Fruit fly (Drosophila melanogaster): ENCODE data around the gene Srg1.

The Srg1 gene

DNA sequence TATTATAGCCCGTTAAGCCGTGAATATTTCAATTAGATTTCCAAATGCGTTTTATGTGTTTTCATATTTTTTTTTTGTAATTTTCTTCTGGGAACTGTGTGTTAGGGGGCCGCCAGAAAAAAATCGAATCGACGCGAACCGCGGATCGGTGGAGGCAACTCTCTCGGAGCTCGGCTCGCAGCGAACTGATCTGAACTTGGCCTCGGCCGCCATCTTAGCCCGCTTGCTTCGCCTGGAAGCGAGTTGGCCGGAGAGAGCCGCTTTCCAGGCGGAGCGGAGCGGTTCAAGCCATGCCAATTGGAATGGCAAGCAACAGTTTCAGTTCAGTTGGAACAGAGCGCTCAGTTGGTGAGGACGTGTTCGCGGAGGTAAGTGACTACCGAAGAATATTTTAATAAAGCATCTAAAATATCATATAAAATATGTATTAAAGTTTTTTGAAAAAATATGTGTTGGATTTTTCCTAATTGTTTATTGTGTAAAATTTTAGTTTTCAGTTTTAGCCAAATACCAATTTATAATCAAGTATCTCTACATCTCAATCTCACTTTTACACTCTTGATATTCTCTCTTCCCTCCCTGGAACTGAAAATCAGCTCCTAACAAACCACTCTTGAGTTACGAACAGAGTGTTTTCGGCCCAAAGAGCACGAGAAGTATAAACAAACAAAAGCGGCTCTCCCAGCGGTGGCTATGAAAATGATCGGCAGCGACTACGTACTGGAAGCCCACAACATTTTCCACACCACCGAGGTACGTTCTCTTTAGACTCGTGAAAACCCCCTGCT is 30.1 kb upstream of the Srg1 start, which contains the start of the genes CG31121 and CG11069 (continued):
- no peak for TF ChIP-seq ATbp (GFP tag; optimal IDR thresholded peaks at IDR 0.05)
- no peak for TF ChIP-seq CG10321 (GFP tag; IDR thresholded peaks at IDR 0.05)
- TF ChIP-seq slou (GFP tag; optimal IDR thresholded peaks at IDR 0.05), result no peak
- no peak for TF ChIP-seq pita (GFP tag; optimal IDR thresholded peaks at IDR 0.05)
- peak; percentile 80 for TF ChIP-seq Jarid2 (GFP tag; optimal IDR thresholded peaks at IDR 0.05)
- no peak for TF ChIP-seq Nf-YA (GFP tag; IDR thresholded peaks at IDR 0.05)
- no peak for TF ChIP-seq Hand (GFP tag; optimal IDR thresholded peaks at IDR 0.05)
- TF ChIP-seq CG34422 (GFP tag; IDR thresholded peaks at IDR 0.05), result 0 out of 3 replicates have a peak, but pooled peaks have one; percentile 9
- TF ChIP-seq gfzf (GFP tag; optimal IDR thresholded peaks at IDR 0.05), result no peak
- TF ChIP-seq gce (GFP tag; IDR thresholded peaks at IDR 0.05), result peak; percentile 12; the same call in 1 of the 3 replicates
- no peak for TF ChIP-seq Stat92E (GFP tag; optimal IDR thresholded peaks at IDR 0.05)
- no peak for TF ChIP-seq CG17359 (tag; optimal IDR thresholded peaks at IDR 0.05)
- no peak for TF ChIP-seq Scr (GFP tag; IDR thresholded peaks at IDR 0.05; ENCODE audit: partially characterized antibody)
- no peak for TF ChIP-seq CG6272 (GFP tag; IDR thresholded peaks at IDR 0.05)
- TF ChIP-seq tio (GFP tag; optimal IDR thresholded peaks at IDR 0.05), result no peak
- TF ChIP-seq CG13775 (GFP tag; optimal IDR thresholded peaks at IDR 0.05), result no peak
- TF ChIP-seq CG1233 (GFP tag; optimal IDR thresholded peaks at IDR 0.05), result no peak
- no peak for TF ChIP-seq run (tag; optimal IDR thresholded peaks at IDR 0.05)
- 0 out of 3 replicates have a peak, but pooled peaks have one; percentile 43 for TF ChIP-seq otp (GFP tag; IDR thresholded peaks at IDR 0.05)
- no peak for TF ChIP-seq Sox100B (GFP tag; optimal IDR thresholded peaks at IDR 0.05)
- TF ChIP-seq CG18262 (tag; optimal IDR thresholded peaks at IDR 0.05), result no peak
- no peak for TF ChIP-seq CG32532 (GFP tag; IDR thresholded peaks at IDR 0.05)
- TF ChIP-seq slp2 (GFP tag; optimal IDR thresholded peaks at IDR 0.05), result no peak
- TF ChIP-seq pros (GFP tag; optimal IDR thresholded peaks at IDR 0.05), result peak; percentile 24
- TF ChIP-seq CG10654 (GFP tag; optimal IDR thresholded peaks at IDR 0.05), result no peak
- TF ChIP-seq pnt (GFP tag; optimal IDR thresholded peaks at IDR 0.05), result no peak
- TF ChIP-seq trh (GFP tag; optimal IDR thresholded peaks at IDR 0.05), result no peak
- no peak for TF ChIP-seq Ets65A (GFP tag)
- no peak for TF ChIP-seq CG17385 (GFP tag; optimal IDR thresholded peaks at IDR 0.05)

DNA sequence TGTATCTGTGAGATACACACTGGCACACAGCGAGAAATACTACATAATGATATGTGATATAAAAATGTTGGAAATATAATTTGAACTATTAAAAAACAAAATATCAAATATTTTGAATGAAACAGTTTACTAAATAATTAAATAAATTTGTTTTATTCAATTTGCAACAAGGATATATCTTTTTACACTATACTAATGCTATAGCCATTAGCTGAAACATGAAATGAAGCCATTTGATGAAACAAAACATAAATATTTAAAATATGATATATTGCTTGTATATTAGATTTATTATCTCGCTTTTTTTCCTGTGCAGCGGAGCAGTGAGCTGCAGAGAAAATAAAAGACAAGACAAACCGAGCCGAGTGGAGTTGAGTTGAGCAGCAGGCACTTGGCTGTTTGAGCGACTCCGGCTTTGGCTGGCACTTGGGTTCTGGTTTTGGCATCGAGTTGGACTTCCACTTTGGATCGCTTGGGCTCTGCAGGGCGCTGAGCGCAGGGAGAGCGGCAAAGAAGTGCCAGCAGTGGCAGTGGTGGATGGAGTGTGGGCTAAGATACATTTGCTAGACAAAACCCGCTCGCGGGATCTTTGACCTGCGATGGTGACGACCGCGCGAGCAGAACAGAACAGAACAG is 28.9 kb upstream of the Srg1 start:
- TF ChIP-seq CG13287 (GFP tag; IDR thresholded peaks at IDR 0.05; ENCODE audit: partially characterized antibody), result no peak
- no peak for TF ChIP-seq CG8944 (GFP tag; optimal IDR thresholded peaks at IDR 0.05)
- 0 out of 2 replicates have a peak, but pooled peaks have one; percentile 45 for TF ChIP-seq seq (GFP tag; IDR thresholded peaks at IDR 0.05)
- TF ChIP-seq oc (tag; optimal IDR thresholded peaks at IDR 0.05), result peak; percentile 63
- TF ChIP-seq dimm (GFP tag; IDR thresholded peaks at IDR 0.05), result 0 out of 2 replicates have a peak, but pooled peaks have one; percentile 6
- peak; percentile 92 for TF ChIP-seq CG7839 (tag; optimal IDR thresholded peaks at IDR 0.05)
- no peak for TF ChIP-seq CG14965 (GFP tag; optimal IDR thresholded peaks at IDR 0.05; ENCODE audit: borderline replicate concordance)
- no peak for TF ChIP-seq trh (GFP tag; optimal IDR thresholded peaks at IDR 0.05)
- peak; percentile 93 for TF ChIP-seq Sox100B (GFP tag; optimal IDR thresholded peaks at IDR 0.05)
- no peak for TF ChIP-seq ken (GFP tag; IDR thresholded peaks at IDR 0.05)
- peak in 1 of 2 experiments; percentile 30 for TF ChIP-seq Trl (optimal IDR thresholded peaks at IDR 0.05)
- no peak for TF ChIP-seq Trl (GFP tag; optimal IDR thresholded peaks at IDR 0.05)
- TF ChIP-seq CG9876 (GFP tag; optimal IDR thresholded peaks at IDR 0.05), result no peak
- 0 out of 2 replicates have a peak, but pooled peaks have one; percentile 19 for TF ChIP-seq CG8765 (GFP tag; IDR thresholded peaks at IDR 0.05)
- peak; percentile 39; the same call in 2 of the 3 replicates for TF ChIP-seq B-H1 (GFP tag; IDR thresholded peaks at IDR 0.05)
- no peak for TF ChIP-seq fd102C (GFP tag; optimal IDR thresholded peaks at IDR 0.05)
- TF ChIP-seq CG2678 (tag; optimal IDR thresholded peaks at IDR 0.05), result peak; percentile 93
- TF ChIP-seq CG16779 (GFP tag; IDR thresholded peaks at IDR 0.05), result no peak
- peak; percentile 57 for TF ChIP-seq CG6254 (GFP tag; optimal IDR thresholded peaks at IDR 0.05)
- no peak for TF ChIP-seq Dad (GFP tag; optimal IDR thresholded peaks at IDR 0.05)
- peak; percentile 71 for TF ChIP-seq Nf-YB (GFP tag; optimal IDR thresholded peaks at IDR 0.05)
- no peak for TF ChIP-seq ham (GFP tag; IDR thresholded peaks at IDR 0.05)

Data from whole organism, embryonic.